Fruit fly (Drosophila melanogaster) whole organism, embryonic: ENCODE results near the gene CG15425.

Experiments
- ATbp ChIP-seq: fragments of 200-800 bp; sonication (Bioruptor generic); optimal IDR thresholded peaks from 2 replicates; lab custom pipeline; 2017; ENCODE audit warnings: missing biosample characterization, mild to moderate bottlenecking, missing genetic modification characterization, missing genetic modification reagents
- Blimp-1 ChIP-seq: fragments of 200-800 bp; sonication (Bioruptor generic); optimal IDR thresholded peaks from 3 replicates; lab custom pipeline; 2018; ENCODE audit warnings: missing biosample characterization, missing genetic modification characterization, mild to moderate bottlenecking, moderate library complexity, missing genetic modification reagents
- CG10147 ChIP-seq: fragments of 200-800 bp; sonication (Bioruptor generic); optimal IDR thresholded peaks from 2 replicates; lab custom pipeline; 2019; ENCODE audit warnings: missing biosample characterization, mild to moderate bottlenecking, missing genetic modification characterization, moderate library complexity
- CG12104 ChIP-seq: fragments of 200-800 bp; sonication (Bioruptor generic); optimal IDR thresholded peaks from 3 replicates; lab custom pipeline; 2016; ENCODE audit warnings: missing biosample characterization, missing genetic modification characterization
- CG12299 ChIP-seq: fragments of 200-800 bp; sonication (Bioruptor generic); optimal IDR thresholded peaks from 2 replicates; lab custom pipeline; 2018; ENCODE audit warnings: missing biosample characterization, mild to moderate bottlenecking, missing genetic modification characterization
- CG12391 ChIP-seq: fragments of 200-800 bp; sonication (Bioruptor generic); optimal IDR thresholded peaks from 3 replicates; lab custom pipeline; 2018; ENCODE audit warnings: missing biosample characterization, mild to moderate bottlenecking, missing genetic modification characterization, moderate library complexity
- CG12942 ChIP-seq: fragments of 200-800 bp; sonication (Bioruptor generic); optimal IDR thresholded peaks from 3 replicates; lab custom pipeline; 2016; ENCODE audit warnings: missing biosample characterization, missing genetic modification characterization
- CG13287 ChIP-seq: fragments of 200-800 bp; sonication (Bioruptor generic); IDR thresholded peaks from 2 replicates; pipeline ENCODE4 v1.3.6; 2022; ENCODE audit warnings: missing biosample characterization, missing genetic modification characterization; ENCODE audit not compliant: partially characterized antibody
- CG13424 ChIP-seq: fragments of 200-800 bp; sonication (Bioruptor generic); optimal IDR thresholded peaks from 2 replicates; lab custom pipeline; 2019; ENCODE audit warnings: missing biosample characterization, mild to moderate bottlenecking, missing genetic modification characterization, moderate library complexity
- CG14050 ChIP-seq: fragments of 200-800 bp; sonication (Bioruptor generic); IDR thresholded peaks from 3 replicates; pipeline ENCODE4 v1.3.6; 2022; ENCODE audit warnings: missing biosample characterization, missing genetic modification characterization
- CG1529 ChIP-seq: fragments of 200-800 bp; sonication (Bioruptor generic); optimal IDR thresholded peaks from 3 replicates; lab custom pipeline; 2018; ENCODE audit warnings: missing biosample characterization, missing genetic modification characterization
- CG17612 ChIP-seq: fragments of 200-800 bp; sonication (Bioruptor generic); IDR thresholded peaks from 2 replicates; pipeline ENCODE4 v1.3.6; 2022; ENCODE audit warnings: missing biosample characterization, missing genetic modification characterization
- CG2120 ChIP-seq: fragments of 200-800 bp; sonication (Bioruptor generic); optimal IDR thresholded peaks from 3 replicates; lab custom pipeline; 2016; ENCODE audit warnings: missing biosample characterization, missing genetic modification characterization
- CG4328 ChIP-seq: fragments of 200-800 bp; sonication (Bioruptor generic); optimal IDR thresholded peaks from 3 replicates; lab custom pipeline; 2017; ENCODE audit warnings: missing biosample characterization, missing genetic modification reagents, missing genetic modification characterization
- CG4424 ChIP-seq: fragments of 200-800 bp; sonication (Bioruptor generic); optimal IDR thresholded peaks from 3 replicates; lab custom pipeline; 2016; ENCODE audit warnings: missing biosample characterization, missing genetic modification characterization
- CG6175 ChIP-seq: fragments of 200-800 bp; sonication (Bioruptor generic); IDR thresholded peaks from 3 replicates; pipeline ENCODE4 v1.3.6; 2022; ENCODE audit warnings: missing biosample characterization, missing genetic modification characterization
- CG6654 ChIP-seq: fragments of 200-800 bp; sonication (Bioruptor generic); optimal IDR thresholded peaks from 2 replicates; lab custom pipeline; 2017; ENCODE audit warnings: missing biosample characterization, mild to moderate bottlenecking, missing genetic modification characterization
- CG6689 ChIP-seq: fragments of 200-800 bp; sonication (Bioruptor generic); IDR thresholded peaks from 2 replicates; pipeline ENCODE4 v1.3.6; 2022; ENCODE audit warnings: missing biosample characterization, missing genetic modification characterization
- CG7357 ChIP-seq: fragments of 200-800 bp; sonication (Bioruptor generic); IDR thresholded peaks from 3 replicates; pipeline ENCODE4 v1.3.6; 2022; ENCODE audit warnings: missing biosample characterization, missing genetic modification characterization
- CG8924 ChIP-seq: fragments of 200-800 bp; optimal IDR thresholded peaks from 3 replicates; lab custom pipeline; 2019; ENCODE audit warnings: missing biosample characterization, mild to moderate bottlenecking, missing genetic modification characterization, moderate library complexity
- CG8944 ChIP-seq: fragments of 200-800 bp; sonication (Bioruptor generic); optimal IDR thresholded peaks from 3 replicates; lab custom pipeline; 2016; ENCODE audit warnings: missing biosample characterization, missing genetic modification characterization
- CoRest ChIP-seq: fragments of 200-800 bp; sonication (Bioruptor generic); optimal IDR thresholded peaks from 3 replicates; lab custom pipeline; 2018; ENCODE audit warnings: missing biosample characterization, mild to moderate bottlenecking, missing genetic modification characterization, moderate library complexity
- D19B ChIP-seq: fragments of 200-800 bp; sonication (Bioruptor generic); optimal IDR thresholded peaks from 2 replicates; lab custom pipeline; 2017; ENCODE audit warnings: missing biosample characterization, mild to moderate bottlenecking, missing genetic modification characterization
- Eip74EF ChIP-seq, 2 experiments: fragments of 200-800 bp in 1 of 2; fragments of >200 bp in 1 of 2; sonication (Bioruptor generic) in 1 of 2; optimal IDR thresholded peaks; 2 replicates each; lab custom pipeline; 2017 to 2019; ENCODE audit warnings: missing biosample characterization in 2 of 2, missing genetic modification characterization in 2 of 2, mild to moderate bottlenecking in 1 of 2, moderate library complexity in 1 of 2
- Fer2 ChIP-seq: fragments of 200-800 bp; sonication (Bioruptor generic); optimal IDR thresholded peaks from 2 replicates; lab custom pipeline; 2018; ENCODE audit warnings: missing biosample characterization, mild to moderate bottlenecking, missing genetic modification characterization, moderate library complexity
- Fer3 ChIP-seq: fragments of 200-800 bp; sonication (Bioruptor generic); optimal IDR thresholded peaks from 2 replicates; lab custom pipeline; 2018; ENCODE audit warnings: missing biosample characterization, mild to moderate bottlenecking, missing genetic modification characterization, moderate library complexity
- NC2β ChIP-seq: fragments of 200-800 bp; sonication (Bioruptor generic); optimal IDR thresholded peaks from 2 replicates; lab custom pipeline; 2016; ENCODE audit warnings: missing biosample characterization, missing genetic modification characterization
- Nf-YC ChIP-seq: fragments of 200-800 bp; optimal IDR thresholded peaks from 3 replicates; lab custom pipeline; 2019; ENCODE audit warnings: missing biosample characterization, mild to moderate bottlenecking, missing genetic modification characterization, moderate library complexity
- Rfx ChIP-seq: fragments of 200-800 bp; sonication (Bioruptor generic); IDR thresholded peaks from 2 replicates; pipeline ENCODE4 v1.3.6; 2022; ENCODE audit warnings: missing biosample characterization, missing genetic modification characterization
- Sin3A ChIP-seq: fragments of >200 bp; optimal IDR thresholded peaks from 2 replicates; lab custom pipeline; 2018
- Ssrp ChIP-seq: fragments of 200-800 bp; sonication (Bioruptor generic); optimal IDR thresholded peaks from 2 replicates; lab custom pipeline; 2018; ENCODE audit warnings: missing biosample characterization, mild to moderate bottlenecking, missing genetic modification characterization, moderate library complexity
- Tbp ChIP-seq: fragments of >200 bp; optimal IDR thresholded peaks from 2 replicates; lab custom pipeline; 2018; ENCODE audit warnings: missing biosample characterization, missing genetic modification characterization
- al ChIP-seq: fragments of 200-800 bp; sonication (Bioruptor generic); IDR thresholded peaks from 2 replicates; pipeline ENCODE4 v1.3.6; 2022; ENCODE audit warnings: missing biosample characterization, missing genetic modification characterization
- aop ChIP-seq: fragments of 200-800 bp; sonication (Bioruptor generic); IDR thresholded peaks from 2 replicates; pipeline ENCODE4 v1.3.6; 2022; ENCODE audit warnings: missing biosample characterization, missing genetic modification characterization
- bigmax ChIP-seq: fragments of 200-800 bp; sonication (Bioruptor generic); optimal IDR thresholded peaks from 2 replicates; lab custom pipeline; 2018; ENCODE audit warnings: missing biosample characterization, mild to moderate bottlenecking, missing genetic modification characterization
- br ChIP-seq: fragments of >200 bp; optimal IDR thresholded peaks from 2 replicates; lab custom pipeline; 2017
- crp ChIP-seq, 2 experiments: fragments of 200-800 bp; sonication (Bioruptor generic); optimal IDR thresholded peaks; 2 replicates in 1 of 2; 3 replicates in 1 of 2; lab custom pipeline; 2017; ENCODE audit warnings: missing biosample characterization in 2 of 2, missing genetic modification characterization in 2 of 2, mild to moderate bottlenecking in 1 of 2, moderate library complexity in 1 of 2
- gce ChIP-seq: fragments of 200-800 bp; sonication (Bioruptor generic); IDR thresholded peaks from 3 replicates; pipeline ENCODE4 v1.3.6; 2022; ENCODE audit warnings: missing biosample characterization, missing genetic modification characterization
- gcm2 ChIP-seq: fragments of 200-800 bp; sonication (Bioruptor generic); optimal IDR thresholded peaks from 2 replicates; lab custom pipeline; 2016; ENCODE audit warnings: missing biosample characterization, missing genetic modification characterization
- h ChIP-seq: fragments of >200 bp; optimal IDR thresholded peaks from 2 replicates; lab custom pipeline; 2017
- hkb ChIP-seq, 2 experiments: fragments of 200-800 bp in 1 of 2; fragments of >200 bp in 1 of 2; sonication (Bioruptor generic) in 1 of 2; IDR thresholded peaks in 1 of 2; optimal IDR thresholded peaks in 1 of 2; 2 replicates each; pipeline versions ENCODE4 v1.3.6 to Lab custom; 2017 to 2022; ENCODE audit warnings: missing biosample characterization in 1 of 2, missing genetic modification characterization in 1 of 2
- kah ChIP-seq: fragments of 200-800 bp; sonication (Bioruptor generic); optimal IDR thresholded peaks from 2 replicates; lab custom pipeline; 2018; ENCODE audit warnings: missing biosample characterization, mild to moderate bottlenecking, missing genetic modification characterization
- mirr ChIP-seq: fragments of 200-800 bp; sonication (Bioruptor generic); optimal IDR thresholded peaks from 3 replicates; lab custom pipeline; 2018; ENCODE audit warnings: missing biosample characterization, mild to moderate bottlenecking, missing genetic modification characterization
- nau ChIP-seq: fragments of 200-800 bp; sonication (Bioruptor generic); optimal IDR thresholded peaks from 3 replicates; lab custom pipeline; 2017; ENCODE audit warnings: missing biosample characterization, mild to moderate bottlenecking, missing genetic modification characterization, missing genetic modification reagents
- pum ChIP-seq: fragments of 200-800 bp; sonication (Bioruptor generic); optimal IDR thresholded peaks from 2 replicates; lab custom pipeline; 2016; ENCODE audit warnings: missing biosample characterization, missing genetic modification characterization
- rib ChIP-seq: fragments of 200-800 bp; sonication (Bioruptor generic); IDR thresholded peaks from 2 replicates; pipeline ENCODE4 v1.3.6; 2022; ENCODE audit warnings: missing biosample characterization, missing genetic modification characterization
- schlank ChIP-seq: fragments of 200-800 bp; sonication (Bioruptor generic); optimal IDR thresholded peaks from 2 replicates; lab custom pipeline; 2018; ENCODE audit warnings: missing biosample characterization, mild to moderate bottlenecking, missing genetic modification characterization
- slou ChIP-seq: fragments of 200-800 bp; sonication (Bioruptor generic); optimal IDR thresholded peaks from 3 replicates; lab custom pipeline; 2016; ENCODE audit warnings: missing biosample characterization, missing genetic modification characterization
- tap ChIP-seq: fragments of 200-800 bp; optimal IDR thresholded peaks from 3 replicates; lab custom pipeline; 2019; ENCODE audit warnings: missing biosample characterization, mild to moderate bottlenecking, missing genetic modification characterization, moderate library complexity
- tin ChIP-seq: fragments of 200-800 bp; sonication (Bioruptor generic); optimal IDR thresholded peaks from 3 replicates; lab custom pipeline; 2016; ENCODE audit warnings: missing biosample characterization, missing genetic modification characterization
- tio ChIP-seq: fragments of 200-800 bp; sonication (Bioruptor generic); optimal IDR thresholded peaks from 2 replicates; lab custom pipeline; 2017; ENCODE audit warnings: missing biosample characterization, missing genetic modification characterization, inconsistent platforms
- vfl ChIP-seq: fragments of 200-800 bp; sonication (Bioruptor generic); optimal IDR thresholded peaks from 2 replicates; lab custom pipeline; 2016; ENCODE audit warnings: missing biosample characterization, missing genetic modification characterization

The CG15425 gene

DNA sequence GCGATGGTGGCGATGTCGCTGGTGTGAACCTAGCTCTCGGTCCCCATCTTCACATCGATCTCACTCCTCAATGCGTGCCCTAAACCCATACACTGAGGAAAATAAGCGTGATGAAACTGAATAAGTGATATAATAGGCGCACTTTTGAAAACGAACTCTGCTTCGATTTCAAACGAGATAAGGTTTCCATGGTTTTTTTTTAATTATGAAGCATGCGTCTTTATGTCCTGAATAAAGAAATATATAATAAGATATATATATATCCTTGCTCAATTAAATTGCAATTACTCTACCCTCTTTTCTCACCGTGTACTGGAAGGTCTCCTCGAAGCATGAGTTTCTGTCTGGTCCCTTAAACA is 34.5 kb upstream of the CG15425 start (continued):
- no peak for TF ChIP-seq crp (GFP tag; optimal IDR thresholded peaks at IDR 0.05; lab: Kevin White, UChicago)
- peak; percentile 74 for TF ChIP-seq tio (GFP tag; lab: Kevin White, UChicago)
- TF ChIP-seq tin (GFP tag; lab: Kevin White, UChicago), result peak; percentile 54
- TF ChIP-seq NC2β (GFP tag; lab: Kevin White, UChicago), result no peak
- TF ChIP-seq Eip74EF (GFP tag; optimal IDR thresholded peaks at IDR 0.05; lab: Kevin White, UChicago), result peak in 1 of 2 experiments; percentile 6
- TF ChIP-seq rib (GFP tag; lab: Robert Waterston, UW), result no peak
- no peak for TF ChIP-seq nau (GFP tag; lab: Kevin White, UChicago)
- TF ChIP-seq CoRest (tag; lab: Kevin White, UChicago), result peak; percentile 75
- TF ChIP-seq Nf-YC (tag; lab: Kevin White, UChicago), result peak; percentile 15
- peak; percentile 62 for TF ChIP-seq CG6689 (GFP tag; lab: Robert Waterston, UW)
- no peak for TF ChIP-seq pum (GFP tag; lab: Kevin White, UChicago)
- 0 out of 3 replicates have a peak, but pooled peaks have one; percentile 9 for TF ChIP-seq gce (GFP tag; lab: Robert Waterston, UW)
- no peak for TF ChIP-seq kah (GFP tag; lab: Kevin White, UChicago)
- TF ChIP-seq CG14050, result no peak
- no peak for TF ChIP-seq vfl (GFP tag; lab: Kevin White, UChicago)
- TF ChIP-seq mirr, result no peak
- TF ChIP-seq br (lab: Kevin White, UChicago), result no peak
- peak; percentile 46 for TF ChIP-seq CG10147 (GFP tag; lab: Kevin White, UChicago)
- TF ChIP-seq CG7357 (GFP tag; lab: Robert Waterston, UW), result no peak
- peak; percentile 64 for TF ChIP-seq Blimp-1 (GFP tag; lab: Kevin White, UChicago)
- TF ChIP-seq CG4424 (GFP tag; lab: Kevin White, UChicago), result peak; percentile 68
- no peak for TF ChIP-seq schlank (tag; lab: Kevin White, UChicago)
- TF ChIP-seq CG12391 (tag; lab: Kevin White, UChicago), result peak; percentile 78
- TF ChIP-seq hkb (optimal IDR thresholded peaks at IDR 0.05; lab: Kevin White, UChicago), result no peak
- TF ChIP-seq hkb (GFP tag; IDR thresholded peaks at IDR 0.05; lab: Robert Waterston, UW), result peak; percentile 48; the same call in 1 of the 2 replicates
- no peak for TF ChIP-seq h
- peak; percentile 41 for TF ChIP-seq CG12104
- no peak for TF ChIP-seq CG12299
- peak; percentile 32 for TF ChIP-seq Fer3 (tag; lab: Kevin White, UChicago)
- no peak for TF ChIP-seq aop (GFP tag; lab: Robert Waterston, UW)
- TF ChIP-seq ATbp (GFP tag; lab: Kevin White, UChicago), result peak; percentile 46
- TF ChIP-seq CG6654 (GFP tag; lab: Kevin White, UChicago), result peak; percentile 17
- TF ChIP-seq CG8924 (tag; lab: Kevin White, UChicago), result peak; percentile 75
- no peak for TF ChIP-seq bigmax (GFP tag; lab: Kevin White, UChicago)
- no peak for TF ChIP-seq Fer2 (tag; lab: Kevin White, UChicago)
- TF ChIP-seq CG12942 (GFP tag; lab: Kevin White, UChicago), result peak; percentile 32
- TF ChIP-seq CG1529 (GFP tag; lab: Kevin White, UChicago), result peak; percentile 49
- TF ChIP-seq CG2120, result peak; percentile 64
- peak; percentile 46 for TF ChIP-seq tap (tag; lab: Kevin White, UChicago)
- TF ChIP-seq D19B (GFP tag; lab: Kevin White, UChicago), result peak; percentile 38
- no peak for TF ChIP-seq gcm2 (GFP tag; lab: Kevin White, UChicago)
- no peak for TF ChIP-seq CG6175 (GFP tag; lab: Robert Waterston, UW)
- TF ChIP-seq Sin3A, result no peak
- TF ChIP-seq CG13287 (GFP tag; lab: Robert Waterston, UW), result no peak
- no peak for TF ChIP-seq CG8944 (GFP tag; lab: Kevin White, UChicago)
- 0 out of 2 replicates have a peak, but pooled peaks have one; percentile 32 for TF ChIP-seq al (GFP tag; lab: Robert Waterston, UW)
- peak; percentile 58 for TF ChIP-seq CG13424 (tag; lab: Kevin White, UChicago)
- TF ChIP-seq CG17612 (GFP tag; lab: Robert Waterston, UW), result no peak
- peak; percentile 68 for TF ChIP-seq Rfx (GFP tag; lab: Robert Waterston, UW)
- TF ChIP-seq slou, result no peak
- TF ChIP-seq CG4328 (GFP tag; lab: Kevin White, UChicago), result peak; percentile 7
- peak; percentile 65 for TF ChIP-seq Ssrp (tag; lab: Kevin White, UChicago)
- TF ChIP-seq Tbp (GFP tag; lab: Kevin White, UChicago), result no peak
